Fruit fly (Drosophila melanogaster): ENCODE data around the gene htt.
A peak's percentile ranks its signal among the peaks of the same experiment; 100 is the strongest.

The htt gene

DNA sequence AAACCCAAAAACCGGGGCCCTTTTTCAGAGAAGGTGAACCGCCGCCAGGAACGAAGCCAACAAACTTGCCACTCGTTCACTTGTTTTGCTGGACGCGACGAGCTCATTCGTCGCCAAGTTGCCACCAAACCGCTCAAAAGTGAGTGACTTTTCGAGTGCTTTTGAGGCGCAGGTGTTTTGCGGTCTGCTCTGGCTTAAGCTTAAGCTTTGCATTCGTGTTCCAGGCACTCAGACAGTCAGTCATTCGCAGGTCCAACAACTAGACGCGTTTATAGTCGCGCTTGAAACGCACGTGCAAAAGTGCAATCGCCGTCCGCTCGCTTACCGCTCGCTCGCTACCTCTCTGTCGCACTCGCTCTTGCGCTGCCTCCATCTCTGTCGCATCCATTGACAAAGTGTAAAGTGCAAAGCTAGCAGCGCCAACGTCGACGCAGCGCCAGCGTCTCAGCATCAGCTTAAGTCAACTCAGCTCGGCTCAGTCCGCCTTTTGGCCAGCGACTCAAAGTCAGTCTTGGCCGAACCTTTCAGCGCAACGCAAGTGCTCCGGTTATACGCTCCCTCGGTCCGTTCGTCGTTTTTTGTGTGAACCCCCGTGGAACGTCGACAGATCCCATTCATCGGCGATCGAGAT lies 14.1 kb upstream of the htt start:
- TF ChIP-seq EcR (GFP tag; optimal IDR thresholded peaks at IDR 0.05) = peak; percentile 41
- no peak for TF ChIP-seq CG14655 (GFP tag; optimal IDR thresholded peaks at IDR 0.05)
- TF ChIP-seq CG9948 (tag; optimal IDR thresholded peaks at IDR 0.05) = no peak
- peak; percentile 100 for TF ChIP-seq CG13204 (GFP tag; optimal IDR thresholded peaks at IDR 0.05)
- TF ChIP-seq Pif1A (GFP tag; optimal IDR thresholded peaks at IDR 0.05) = no peak
- 0 out of 3 replicates have a peak, but pooled peaks have one; percentile 43 for TF ChIP-seq CG4496 (GFP tag; IDR thresholded peaks at IDR 0.05)
- no peak for TF ChIP-seq D1 (tag; optimal IDR thresholded peaks at IDR 0.05)
- TF ChIP-seq CG8301 (tag; optimal IDR thresholded peaks at IDR 0.05) = no peak
- TF ChIP-seq CG34367 (tag; optimal IDR thresholded peaks at IDR 0.05) = no peak
- no peak for TF ChIP-seq CG15710 (tag; optimal IDR thresholded peaks at IDR 0.05)
- peak; percentile 47; the same call in 1 of the 2 replicates for TF ChIP-seq CG32121 (GFP tag; IDR thresholded peaks at IDR 0.05)
- TF ChIP-seq Ets98B (GFP tag; IDR thresholded peaks at IDR 0.05) = no peak
- TF ChIP-seq CG12605 (GFP tag; IDR thresholded peaks at IDR 0.05) = no peak
- no peak for TF ChIP-seq gl (tag; optimal IDR thresholded peaks at IDR 0.05)

DNA sequence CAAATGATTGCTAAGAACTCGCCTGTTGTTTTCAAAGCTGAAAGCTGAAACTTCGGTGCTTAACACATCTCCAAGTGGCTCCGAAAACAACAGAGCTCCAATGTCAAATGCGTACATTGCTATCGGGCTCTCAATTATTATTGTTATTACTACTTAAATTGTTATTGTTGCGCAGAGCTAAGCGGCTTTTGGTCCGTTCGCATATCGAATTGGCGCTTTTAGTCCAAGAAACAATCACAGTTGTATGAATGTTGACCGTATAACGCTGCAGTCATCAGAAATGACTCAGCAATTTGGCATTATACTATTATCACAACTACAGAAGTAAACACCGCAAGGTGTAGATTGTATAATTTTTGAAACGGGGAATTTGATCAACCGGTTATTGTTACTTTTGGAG lies 10.5 kb upstream of the htt start:
- no peak for TF ChIP-seq fd96Ca (GFP tag; IDR thresholded peaks at IDR 0.05)
- TF ChIP-seq CG4496 (GFP tag; IDR thresholded peaks at IDR 0.05) = no peak
- no peak for TF ChIP-seq CG17806 (tag; optimal IDR thresholded peaks at IDR 0.05)
- no peak for TF ChIP-seq CG34367 (tag; optimal IDR thresholded peaks at IDR 0.05)
- TF ChIP-seq CG9948 (tag; optimal IDR thresholded peaks at IDR 0.05) = no peak
- TF ChIP-seq EcR (GFP tag; optimal IDR thresholded peaks at IDR 0.05) = no peak
- TF ChIP-seq CG12605 (GFP tag; IDR thresholded peaks at IDR 0.05) = no peak
- TF ChIP-seq Snoo (tag; optimal IDR thresholded peaks at IDR 0.05) = no peak
- no peak for TF ChIP-seq CG32121 (GFP tag; IDR thresholded peaks at IDR 0.05)
- no peak for TF ChIP-seq CG10348 (GFP tag; IDR thresholded peaks at IDR 0.05)
- no peak for TF ChIP-seq Pif1B (GFP tag; optimal IDR thresholded peaks at IDR 0.05)
- no peak for TF ChIP-seq gl (tag; optimal IDR thresholded peaks at IDR 0.05)
- no peak for TF ChIP-seq Ets98B (GFP tag; IDR thresholded peaks at IDR 0.05)
- TF ChIP-seq CG13204 (GFP tag; optimal IDR thresholded peaks at IDR 0.05) = no peak
- TF ChIP-seq CG8301 (tag; optimal IDR thresholded peaks at IDR 0.05) = no peak
- no peak for TF ChIP-seq CG14655 (GFP tag; optimal IDR thresholded peaks at IDR 0.05)
- no peak for TF ChIP-seq CG8159 (tag; optimal IDR thresholded peaks at IDR 0.05)
- TF ChIP-seq D1 (tag; optimal IDR thresholded peaks at IDR 0.05) = no peak

- TF ChIP-seq CG12605 (GFP tag; IDR thresholded peaks at IDR 0.05) = no peak
- TF ChIP-seq Pif1A (GFP tag; optimal IDR thresholded peaks at IDR 0.05) = no peak
- no peak for TF ChIP-seq CG13204 (GFP tag; optimal IDR thresholded peaks at IDR 0.05)
- no peak for TF ChIP-seq CG34367 (tag; optimal IDR thresholded peaks at IDR 0.05)
- TF ChIP-seq fd96Ca (GFP tag; IDR thresholded peaks at IDR 0.05) = no peak
- TF ChIP-seq EcR (GFP tag; optimal IDR thresholded peaks at IDR 0.05) = no peak
- no peak for TF ChIP-seq CG15710 (tag; optimal IDR thresholded peaks at IDR 0.05)
- TF ChIP-seq gl (tag; optimal IDR thresholded peaks at IDR 0.05) = no peak
- TF ChIP-seq CG14655 (GFP tag; optimal IDR thresholded peaks at IDR 0.05) = no peak
- TF ChIP-seq Pif1B (GFP tag; optimal IDR thresholded peaks at IDR 0.05) = no peak
- TF ChIP-seq D1 (tag; optimal IDR thresholded peaks at IDR 0.05) = no peak
- TF ChIP-seq CG17806 (tag; optimal IDR thresholded peaks at IDR 0.05) = no peak
- no peak for TF ChIP-seq CG8159 (tag; optimal IDR thresholded peaks at IDR 0.05)
- no peak for TF ChIP-seq Snoo (tag; optimal IDR thresholded peaks at IDR 0.05)
- TF ChIP-seq CG10348 (GFP tag; IDR thresholded peaks at IDR 0.05) = no peak
These were observed 8.1 kb upstream of the htt start for dm6 chr3R:28687969-28688368.

- TF ChIP-seq CG4496 (GFP tag; IDR thresholded peaks at IDR 0.05) (no peak), CG9948 (tag; optimal IDR thresholded peaks at IDR 0.05) (no peak), EcR (GFP tag; optimal IDR thresholded peaks at IDR 0.05) (no peak), CG12605 (GFP tag; IDR thresholded peaks at IDR 0.05) (no peak), rn (GFP tag; IDR thresholded peaks at IDR 0.05) (no peak), CG14655 (GFP tag; optimal IDR thresholded peaks at IDR 0.05) (no peak), CG8159 (tag; optimal IDR thresholded peaks at IDR 0.05) (no peak), CG17806 (tag; optimal IDR thresholded peaks at IDR 0.05) (no peak), CG15710 (tag; optimal IDR thresholded peaks at IDR 0.05) (no peak), Pif1B (GFP tag; optimal IDR thresholded peaks at IDR 0.05) (no peak), fd96Ca (GFP tag; IDR thresholded peaks at IDR 0.05) (no peak), gl (tag; optimal IDR thresholded peaks at IDR 0.05) (no peak), CG13204 (GFP tag; optimal IDR thresholded peaks at IDR 0.05) (no peak), Pif1A (GFP tag; optimal IDR thresholded peaks at IDR 0.05) (no peak), CG8301 (tag; optimal IDR thresholded peaks at IDR 0.05) (no peak), CG34367 (tag; optimal IDR thresholded peaks at IDR 0.05) (no peak)
These were observed 48.6 kb downstream of the htt start, which contains the start of gene AstA-R2 for dm6 chr3R:28744682-28745081. AstA-R2 (minus strand) TSS chr3R:28744782.

DNA sequence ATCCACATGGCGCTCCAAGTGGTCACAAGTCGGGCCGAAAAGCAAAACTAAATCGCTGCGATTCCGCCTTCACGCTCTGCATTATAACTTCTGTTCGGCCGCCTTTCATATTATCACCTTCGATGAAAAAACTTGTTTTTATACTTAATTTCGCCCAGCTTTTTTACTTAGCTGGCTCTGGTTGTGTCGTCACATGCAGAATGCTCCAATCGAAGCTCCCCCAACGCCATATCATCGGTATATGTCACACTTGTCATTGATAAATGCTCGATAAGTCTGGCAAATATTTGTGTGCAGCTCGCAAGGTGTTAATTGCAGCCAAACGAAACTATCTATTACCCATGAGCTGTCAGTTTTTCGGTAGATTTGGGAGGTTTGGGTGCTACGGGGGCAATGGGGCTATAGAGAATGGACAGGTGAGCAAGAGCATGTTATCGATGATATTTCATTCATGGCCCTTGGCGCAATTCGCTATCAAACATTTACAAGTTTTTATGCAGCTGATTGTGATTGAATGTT lies 55.6 kb downstream of the htt start, which contains the start of gene CG10000:
Gene CG10000, minus strand, starts transcription at position 51 of the 519 bp plus-strand sequence.
- TF ChIP-seq CG8301 (tag; optimal IDR thresholded peaks at IDR 0.05) (no peak), CG17806 (tag; optimal IDR thresholded peaks at IDR 0.05) (no peak), Pif1B (GFP tag; optimal IDR thresholded peaks at IDR 0.05) (no peak), CG8159 (tag; optimal IDR thresholded peaks at IDR 0.05) (no peak), CG15710 (tag; optimal IDR thresholded peaks at IDR 0.05) (no peak), CG13204 (GFP tag; optimal IDR thresholded peaks at IDR 0.05) (no peak), EcR (GFP tag; optimal IDR thresholded peaks at IDR 0.05) (no peak), fd96Ca (GFP tag; IDR thresholded peaks at IDR 0.05) (no peak), gl (tag; optimal IDR thresholded peaks at IDR 0.05) (no peak)

DNA sequence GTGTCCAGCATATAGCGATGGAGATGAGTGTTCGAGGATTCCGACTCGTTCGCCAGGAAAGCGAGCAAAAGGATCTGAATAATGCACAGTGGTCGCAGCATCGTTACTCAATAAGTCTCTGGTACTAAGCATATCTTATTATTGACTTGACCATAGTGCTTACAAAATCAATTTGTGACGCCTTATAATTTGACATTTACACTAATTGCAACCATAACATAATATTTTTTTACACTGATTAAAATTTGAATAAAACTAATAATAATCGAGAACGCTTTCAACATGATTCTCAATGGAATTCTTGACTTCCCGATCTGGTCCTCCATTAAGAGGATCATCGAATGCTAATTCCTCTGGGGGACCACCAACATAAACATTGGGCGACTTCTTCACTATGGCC lies 60.8 kb downstream of the htt start, which contains the start of gene CG9997:
Gene CG9997, minus strand, starts transcription at position 101 of the 400 bp plus-strand sequence.
- no peak for TF ChIP-seq CG9948 (tag; optimal IDR thresholded peaks at IDR 0.05)
- no peak for TF ChIP-seq rn (GFP tag; IDR thresholded peaks at IDR 0.05)
- TF ChIP-seq CG34367 (tag; optimal IDR thresholded peaks at IDR 0.05) = no peak
- no peak for TF ChIP-seq CG12605 (GFP tag; IDR thresholded peaks at IDR 0.05)
- no peak for TF ChIP-seq CG14655 (GFP tag; optimal IDR thresholded peaks at IDR 0.05)
- TF ChIP-seq Ets98B (GFP tag; IDR thresholded peaks at IDR 0.05) = no peak
- TF ChIP-seq CG15710 (tag; optimal IDR thresholded peaks at IDR 0.05) = no peak

Measured in whole organism, pupa.